Worm (Caenorhabditis elegans) whole organism, L3 larva: ENCODE measurements around the gene F49E8.7.

Source experiments
- R02D3.7 ChIP-seq: fragments of 150-350 bp; optimal IDR thresholded peaks from 2 replicates; lab custom pipeline; 2014; ENCODE audit warnings: missing biosample characterization, missing genetic modification characterization
- ZK546.5 ChIP-seq: sonication (generic microtip); optimal IDR thresholded peaks from 2 replicates; lab custom pipeline; 2017; ENCODE audit warnings: missing biosample characterization, missing genetic modification characterization
- aly-2 ChIP-seq: fragments of 150-350 bp; optimal IDR thresholded peaks from 2 replicates; lab custom pipeline; 2014; ENCODE audit warnings: missing biosample characterization, missing genetic modification characterization
- ama-1 ChIP-seq: fragments of 150-350 bp; optimal IDR thresholded peaks from 2 replicates; lab custom pipeline; 2018
- ceh-16 ChIP-seq: sonication (generic microtip); optimal IDR thresholded peaks from 2 replicates; lab custom pipeline; 2017; ENCODE audit warnings: missing biosample characterization, missing genetic modification characterization
- ceh-28 ChIP-seq: fragments of 150-350 bp; optimal IDR thresholded peaks from 2 replicates; lab custom pipeline; 2014; ENCODE audit warnings: missing biosample characterization, missing genetic modification reagents, missing genetic modification characterization
- ceh-9 ChIP-seq: sonication (generic microtip); optimal IDR thresholded peaks from 2 replicates; lab custom pipeline; 2018; ENCODE audit warnings: missing biosample characterization, missing genetic modification characterization
- egl-27 ChIP-seq: sonication (generic microtip); optimal IDR thresholded peaks from 4 replicates; lab custom pipeline; 2017; ENCODE audit warnings: missing biosample characterization, missing genetic modification reagents, missing genetic modification characterization
- egl-5 ChIP-seq: fragments of 150-350 bp; optimal IDR thresholded peaks from 2 replicates; lab custom pipeline; 2017; ENCODE audit warnings: missing biosample characterization, missing genetic modification reagents, missing genetic modification characterization, inconsistent platforms
- elt-1 ChIP-seq: fragments of 150-350 bp; optimal IDR thresholded peaks from 2 replicates; lab custom pipeline; 2014; ENCODE audit warnings: missing biosample characterization, missing genetic modification characterization
- elt-2 ChIP-seq: sonication (generic microtip); optimal IDR thresholded peaks from 2 replicates; lab custom pipeline; 2016; ENCODE audit warnings: missing genetic modification reagents, mild to moderate bottlenecking, missing genetic modification characterization, missing compliant biosample characterization
- elt-3 ChIP-seq, 3 experiments: fragments of 150-350 bp in 1 of 3; sonication (generic microtip) in 2 of 3; optimal IDR thresholded peaks; 2 replicates in 2 of 3; 4 replicates in 1 of 3; lab custom pipeline; 2014 to 2017; ENCODE audit warnings: missing biosample characterization in 3 of 3, missing genetic modification characterization in 3 of 3
- eor-1 ChIP-seq, 2 experiments: fragments of 150-350 bp; optimal IDR thresholded peaks; 2 replicates each; lab custom pipeline; 2014 to 2018; ENCODE audit warnings: missing biosample characterization in 2 of 2, missing genetic modification characterization in 2 of 2
- fkh-10 ChIP-seq: sonication (generic microtip); optimal IDR thresholded peaks from 2 replicates; lab custom pipeline; 2017; ENCODE audit warnings: missing biosample characterization, missing genetic modification reagents, missing genetic modification characterization
- fkh-2 ChIP-seq: fragments of 150-350 bp; optimal IDR thresholded peaks from 2 replicates; lab custom pipeline; 2014; ENCODE audit warnings: missing biosample characterization, missing genetic modification reagents, missing genetic modification characterization
- hmg-11 ChIP-seq: sonication (generic microtip); optimal IDR thresholded peaks from 2 replicates; lab custom pipeline; 2016; ENCODE audit warnings: missing genetic modification characterization, missing compliant biosample characterization
- jun-1 ChIP-seq: fragments of 150-350 bp; optimal IDR thresholded peaks from 2 replicates; lab custom pipeline; 2014; ENCODE audit warnings: missing biosample characterization, missing genetic modification reagents, missing genetic modification characterization
- lin-15B ChIP-seq: fragments of 150-350 bp; optimal IDR thresholded peaks from 2 replicates; lab custom pipeline; 2014; ENCODE audit warnings: missing biosample characterization, missing genetic modification characterization
- lin-39 ChIP-seq: fragments of 150-350 bp; optimal IDR thresholded peaks from 2 replicates; lab custom pipeline; 2018; ENCODE audit warnings: missing biosample characterization, missing genetic modification reagents, missing genetic modification characterization
- lsy-12 ChIP-seq: sonication (generic microtip); optimal IDR thresholded peaks from 2 replicates; lab custom pipeline; 2016; ENCODE audit warnings: mild to moderate bottlenecking, missing genetic modification characterization, missing compliant biosample characterization
- mdl-1 ChIP-seq: fragments of 150-350 bp; optimal IDR thresholded peaks from 2 replicates; lab custom pipeline; 2014; ENCODE audit warnings: missing biosample characterization, missing genetic modification characterization
- nfya-1 ChIP-seq: sonication (generic microtip); optimal IDR thresholded peaks from 2 replicates; lab custom pipeline; 2017; ENCODE audit warnings: missing genetic modification characterization, mild to moderate bottlenecking, missing compliant biosample characterization, antibody characterized with exemption, moderate library complexity; ENCODE audit not compliant: insufficient read depth
- nhr-11 ChIP-seq: fragments of 150-350 bp; optimal IDR thresholded peaks from 2 replicates; lab custom pipeline; 2014; ENCODE audit warnings: missing biosample characterization, missing genetic modification characterization
- nhr-12 ChIP-seq: fragments of 150-350 bp; optimal IDR thresholded peaks from 2 replicates; lab custom pipeline; 2014; ENCODE audit warnings: missing biosample characterization, missing genetic modification characterization
- nhr-23 ChIP-seq: fragments of 150-350 bp; optimal IDR thresholded peaks from 2 replicates; lab custom pipeline; 2014; ENCODE audit warnings: missing biosample characterization, missing genetic modification reagents, missing genetic modification characterization
- nhr-25 ChIP-seq: sonication (generic microtip); optimal IDR thresholded peaks from 2 replicates; lab custom pipeline; 2017; ENCODE audit warnings: missing biosample characterization, missing genetic modification characterization
- nhr-28 ChIP-seq: fragments of 150-350 bp; optimal IDR thresholded peaks from 2 replicates; lab custom pipeline; 2014; ENCODE audit warnings: missing biosample characterization, missing genetic modification characterization
- nhr-43 ChIP-seq: sonication (generic microtip); optimal IDR thresholded peaks from 2 replicates; lab custom pipeline; 2016; ENCODE audit warnings: mild to moderate bottlenecking, missing genetic modification characterization, missing compliant biosample characterization; ENCODE audit not compliant: poor library complexity, severe bottlenecking
- nhr-76 ChIP-seq: fragments of 150-350 bp; sonication (generic microtip); optimal IDR thresholded peaks from 5 replicates; lab custom pipeline; 2014; ENCODE audit warnings: missing biosample characterization, missing genetic modification characterization
- nhr-77 ChIP-seq: fragments of 150-350 bp; optimal IDR thresholded peaks from 2 replicates; lab custom pipeline; 2014; ENCODE audit warnings: missing biosample characterization, missing genetic modification characterization
- pha-4 ChIP-seq: fragments of 150-350 bp; optimal IDR thresholded peaks from 2 replicates; lab custom pipeline; 2014; ENCODE audit warnings: missing biosample characterization, missing genetic modification reagents, missing genetic modification characterization
- pqm-1 ChIP-seq: fragments of 150-350 bp; optimal IDR thresholded peaks from 2 replicates; lab custom pipeline; 2017; ENCODE audit warnings: missing biosample characterization, missing genetic modification characterization, inconsistent platforms
- skn-1 ChIP-seq: fragments of 150-350 bp; optimal IDR thresholded peaks from 2 replicates; lab custom pipeline; 2014; ENCODE audit warnings: missing biosample characterization, missing genetic modification characterization
- snpc-4 ChIP-seq: fragments of 150-350 bp; optimal IDR thresholded peaks from 2 replicates; lab custom pipeline; 2014; ENCODE audit warnings: missing biosample characterization, missing genetic modification characterization
- tbx-2 ChIP-seq: sonication (generic microtip); optimal IDR thresholded peaks from 2 replicates; lab custom pipeline; 2016; ENCODE audit warnings: mild to moderate bottlenecking, missing genetic modification characterization, missing compliant biosample characterization
- unc-39 ChIP-seq: sonication (generic microtip); optimal IDR thresholded peaks from 4 replicates; lab custom pipeline; 2017; ENCODE audit warnings: missing biosample characterization, missing genetic modification characterization
- unc-62 ChIP-seq: fragments of 150-350 bp; sonication (generic microtip); optimal IDR thresholded peaks from 4 replicates; lab custom pipeline; 2014; ENCODE audit warnings: missing biosample characterization, missing genetic modification reagents, missing genetic modification characterization
- ztf-11 ChIP-seq: fragments of 150-350 bp; optimal IDR thresholded peaks from 2 replicates; lab custom pipeline; 2014; ENCODE audit warnings: missing biosample characterization, missing genetic modification characterization

The F49E8.7 gene

DNA sequence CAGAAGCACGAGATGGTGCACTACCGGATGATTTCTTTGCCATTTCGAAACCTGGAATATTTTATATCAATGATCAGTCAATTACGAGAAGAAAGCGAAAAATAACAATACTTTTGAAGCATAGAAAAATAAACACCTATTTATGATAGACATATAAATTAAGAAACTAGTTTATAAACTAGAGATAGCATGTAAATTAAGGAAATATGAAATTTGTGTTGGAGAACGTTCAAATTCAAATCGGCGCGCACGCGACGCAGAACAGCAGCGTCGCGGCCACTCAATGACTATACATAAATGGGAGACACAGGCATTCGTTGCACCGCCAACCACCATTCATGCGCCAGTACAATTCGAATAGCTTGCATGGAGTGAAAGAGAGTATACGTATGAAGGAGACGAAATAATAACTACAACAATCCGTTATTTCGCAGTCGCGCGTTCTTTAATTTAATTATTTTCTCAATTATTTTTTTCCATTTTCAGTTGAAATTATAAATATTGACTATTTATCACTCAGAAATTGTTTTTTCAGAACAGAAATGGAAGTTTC, 24.0 kb upstream of the F49E8.7 start, which contains the start of the genes cec-5 and nol-10:
TSS of gene cec-5 (minus strand) at position 51 of the 553 bp plus-strand sequence.
TSS of gene nol-10 (plus strand) at position 536 of the 553 bp plus-strand sequence.
- no peak for TF ChIP-seq skn-1 (tag; lab: Kevin White, UChicago)
- no peak for TF ChIP-seq fkh-2
- no peak for TF ChIP-seq ztf-11 (tag; lab: Kevin White, UChicago)
- TF ChIP-seq egl-5 (tag; lab: Kevin White, UChicago): peak; percentile 83
- TF ChIP-seq nhr-25 (tag; lab: Kevin White, UChicago): peak; percentile 79
- TF ChIP-seq tbx-2 (tag; lab: Kevin White, UChicago): no peak
- TF ChIP-seq nhr-76: no peak
- no peak for TF ChIP-seq ama-1 (lab: Kevin White, UChicago)
- no peak for TF ChIP-seq unc-39 (tag; lab: Kevin White, UChicago)
- peak; percentile 61 for TF ChIP-seq elt-2 (tag; lab: Kevin White, UChicago)
- no peak for TF ChIP-seq unc-62 (GFP tag; lab: Kevin White, UChicago)
- peak; percentile 85 for TF ChIP-seq hmg-11
- peak; percentile 74 for TF ChIP-seq nhr-23 (tag; lab: Kevin White, UChicago)
- peak; percentile 51 for TF ChIP-seq jun-1 (tag; lab: Kevin White, UChicago)
- peak; percentile 27 for TF ChIP-seq lsy-12 (tag; lab: Kevin White, UChicago)
- no peak for TF ChIP-seq ceh-16 (tag; lab: Kevin White, UChicago)
- TF ChIP-seq egl-27: peak; percentile 19
- peak; percentile 88 for TF ChIP-seq pha-4 (tag; lab: Kevin White, UChicago)
- peak; percentile 27 for TF ChIP-seq pqm-1 (tag; lab: Kevin White, UChicago)
- TF ChIP-seq aly-2 (tag; lab: Kevin White, UChicago): no peak
- TF ChIP-seq mdl-1 (tag; lab: Kevin White, UChicago): no peak
- TF ChIP-seq nfya-1 (tag; lab: Kevin White, UChicago): peak; percentile 95
- TF ChIP-seq nhr-28 (tag; lab: Kevin White, UChicago): no peak
- no peak for TF ChIP-seq nhr-11 (tag; lab: Kevin White, UChicago)
- TF ChIP-seq nhr-77 (tag; lab: Kevin White, UChicago): no peak
- TF ChIP-seq snpc-4 (tag; lab: Kevin White, UChicago): peak; percentile 66
- TF ChIP-seq lin-15B (tag; lab: Kevin White, UChicago): peak; percentile 93
- no peak for TF ChIP-seq elt-1 (tag; lab: Kevin White, UChicago)
- TF ChIP-seq R02D3.7 (tag; lab: Kevin White, UChicago): peak; percentile 13
- TF ChIP-seq ceh-28 (tag; lab: Kevin White, UChicago): peak; percentile 43
- TF ChIP-seq ceh-9 (tag; lab: Kevin White, UChicago): no peak
- no peak for TF ChIP-seq nhr-12
- TF ChIP-seq lin-39: peak; percentile 88

DNA sequence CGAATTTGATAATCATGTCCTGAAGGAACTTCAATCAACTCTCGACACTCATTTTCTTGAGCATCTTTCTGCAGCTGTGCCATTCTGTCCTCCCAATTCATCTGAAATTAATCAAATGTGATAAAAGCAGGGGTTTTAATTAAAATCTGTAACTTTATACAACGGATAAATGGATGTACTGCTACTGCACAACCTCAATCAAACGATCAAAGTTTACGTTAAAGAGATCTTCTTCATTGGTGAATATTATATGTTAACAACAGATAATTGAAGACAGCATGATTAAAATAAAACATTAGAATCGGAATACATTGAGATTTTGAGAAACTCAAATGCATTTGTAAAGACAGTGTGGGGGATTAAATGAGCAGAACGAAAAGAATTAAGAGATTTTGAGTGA, 22.1 kb upstream of the F49E8.7 start, which contains the start of gene F32E10.5:
TSS of gene F32E10.5 (minus strand) at position 101 of the 400 bp plus-strand sequence.
- TF ChIP-seq pqm-1 (tag; lab: Kevin White, UChicago) (no peak), nhr-43 (tag; lab: Kevin White, UChicago) (no peak), jun-1 (tag; lab: Kevin White, UChicago) (no peak), nhr-23 (tag; lab: Kevin White, UChicago) (no peak), pha-4 (tag; lab: Kevin White, UChicago) (no peak)

DNA sequence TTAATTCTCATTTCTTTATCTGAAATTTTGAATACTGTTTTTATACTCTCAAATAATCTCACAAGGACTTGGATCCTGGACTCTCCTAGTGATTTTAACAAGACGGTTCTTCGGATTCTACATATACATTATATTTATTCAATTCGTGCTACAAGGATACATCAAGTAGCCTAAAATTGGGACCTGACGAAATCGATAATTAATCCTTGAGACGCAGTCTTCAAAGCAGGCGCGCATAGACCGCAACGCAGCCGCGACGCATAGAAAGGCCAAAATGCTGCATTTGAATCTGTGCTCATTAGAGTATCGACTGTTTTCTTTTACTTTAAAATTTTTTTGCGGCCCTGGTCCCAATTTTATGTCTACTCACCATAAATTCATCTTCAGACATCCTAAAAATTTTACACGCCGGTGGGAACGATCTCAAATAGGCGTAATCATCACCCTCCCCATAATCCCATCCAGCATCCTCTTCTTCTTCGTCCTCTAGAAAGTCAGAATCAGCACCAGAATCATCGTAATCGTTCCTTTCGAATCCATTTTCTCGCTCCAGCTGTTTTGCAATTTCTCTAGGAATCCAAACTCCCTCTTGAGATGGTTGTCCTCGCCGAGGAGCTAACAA, 19.1 kb upstream of the F49E8.7 start, which contains the start of gene cec-4:
TSS of gene cec-4 (plus strand) at position 572 of the 622 bp plus-strand sequence.
- TF ChIP-seq ceh-16 (tag; lab: Kevin White, UChicago) (no peak), elt-3 (tag; optimal IDR thresholded peaks at IDR 0.05; lab: Kevin White, UChicago) (no peak), fkh-10 (GFP tag; lab: Kevin White, UChicago) (no peak), elt-2 (tag; lab: Kevin White, UChicago) (no peak), lin-39 (no peak), eor-1 (tag; optimal IDR thresholded peaks at IDR 0.05; lab: Kevin White, UChicago) (no peak), aly-2 (tag; lab: Kevin White, UChicago) (no peak), skn-1 (tag; lab: Kevin White, UChicago) (no peak), egl-5 (tag; lab: Kevin White, UChicago) (no peak), ZK546.5 (tag; lab: Kevin White, UChicago) (no peak)
